Worm (Caenorhabditis elegans) whole organism, early embryonic: ENCODE data around the gene cht-5.

Experiments
- B0310.2 ChIP-seq: sonication (generic microtip); optimal IDR thresholded peaks from 2 replicates; lab custom pipeline; 2016; ENCODE audit warnings: mild to moderate bottlenecking, missing genetic modification characterization, missing compliant biosample characterization
- F13C5.2 ChIP-seq: sonication (generic microtip); optimal IDR thresholded peaks from 2 replicates; lab custom pipeline; 2017; ENCODE audit warnings: mild to moderate bottlenecking, missing genetic modification characterization, inconsistent platforms, missing compliant biosample characterization
- aly-1 ChIP-seq: sonication (generic microtip); optimal IDR thresholded peaks from 2 replicates; lab custom pipeline; 2016; ENCODE audit warnings: missing genetic modification characterization, missing compliant biosample characterization
- ama-1 ChIP-seq: fragments of 150-350 bp; optimal IDR thresholded peaks from 2 replicates; lab custom pipeline; 2014
- ceh-13 ChIP-seq: fragments of 200-800 bp; sonication (Bioruptor generic); optimal IDR thresholded peaks from 2 replicates; lab custom pipeline; 2018; ENCODE audit warnings: mild to moderate bottlenecking, missing genetic modification characterization, missing compliant biosample characterization
- ceh-36 ChIP-seq: sonication (generic microtip); optimal IDR thresholded peaks from 2 replicates; lab custom pipeline; 2016; ENCODE audit warnings: missing genetic modification characterization, inconsistent platforms, missing compliant biosample characterization
- ets-7 ChIP-seq: sonication (generic microtip); optimal IDR thresholded peaks from 2 replicates; lab custom pipeline; 2016; ENCODE audit warnings: missing genotype, missing genetic modification characterization, missing compliant biosample characterization
- flt-1 ChIP-seq: fragments of 200-800 bp; sonication (Bioruptor generic); IDR thresholded peaks from 2 replicates; pipeline ENCODE4 v1.3.6; 2022; ENCODE audit warnings: missing genetic modification characterization, missing compliant biosample characterization
- hmbx-1 ChIP-seq: sonication (generic microtip); optimal IDR thresholded peaks from 2 replicates; lab custom pipeline; 2016; ENCODE audit warnings: mild to moderate bottlenecking, missing genetic modification characterization, missing compliant biosample characterization
- hmg-4 ChIP-seq: fragments of 200-800 bp; sonication (Bioruptor generic); optimal IDR thresholded peaks from 2 replicates; lab custom pipeline; 2018; ENCODE audit warnings: mild to moderate bottlenecking, missing genetic modification characterization, missing compliant biosample characterization
- hnd-1 ChIP-seq: sonication (generic microtip); optimal IDR thresholded peaks from 2 replicates; lab custom pipeline; 2016; ENCODE audit warnings: missing genetic modification characterization, missing compliant biosample characterization
- pes-1 ChIP-seq: fragments of 200-800 bp; sonication (Bioruptor generic); IDR thresholded peaks from 2 replicates; pipeline ENCODE4 v1.3.6; 2022; ENCODE audit warnings: missing genetic modification reagents, missing genetic modification characterization, missing compliant biosample characterization
- scrt-1 ChIP-seq: fragments of 200-800 bp; sonication (Bioruptor generic); IDR thresholded peaks from 2 replicates; pipeline ENCODE4 v1.3.6; 2022; ENCODE audit warnings: missing genetic modification characterization, missing compliant biosample characterization
- sea-1 ChIP-seq: fragments of 200-800 bp; sonication (Bioruptor generic); conservative IDR thresholded peaks from 2 replicates; pipeline ENCODE4 v1.3.6; 2022; ENCODE audit warnings: missing genetic modification characterization, missing compliant biosample characterization
- tbx-11 ChIP-seq: fragments of 200-800 bp; sonication (Bioruptor generic); IDR thresholded peaks from 2 replicates; pipeline ENCODE4 v1.3.6; 2022; ENCODE audit warnings: missing genetic modification characterization, missing compliant biosample characterization
- tbx-37 ChIP-seq: fragments of 200-800 bp; sonication (Bioruptor generic); conservative IDR thresholded peaks from 2 replicates; pipeline ENCODE4 v1.3.6; 2022; ENCODE audit warnings: missing genetic modification reagents, missing genetic modification characterization, missing compliant biosample characterization
- tra-4 ChIP-seq: sonication (generic microtip); optimal IDR thresholded peaks from 2 replicates; lab custom pipeline; 2017; ENCODE audit warnings: missing genetic modification characterization, missing compliant biosample characterization

Gene cht-5

ce11 chrV:10080905-10081304 is 33.5 kb upstream of the cht-5 start:
- no peak for TF ChIP-seq sea-1
- no peak for TF ChIP-seq hmbx-1
- no peak for TF ChIP-seq ama-1
- TF ChIP-seq scrt-1 (GFP tag; lab: Robert Waterston, UW), result no peak
- no peak for TF ChIP-seq aly-1 (tag; lab: Kevin White, UChicago)
- TF ChIP-seq F13C5.2 (tag; lab: Kevin White, UChicago), result no peak

ce11 chrV:10081636-10082035 is 32.8 kb upstream of the cht-5 start, which contains the start of gene nhr-205:
Gene nhr-205 (minus strand): TSS chrV:10081776.
- TF ChIP-seq F13C5.2 (tag; lab: Kevin White, UChicago), result no peak
- TF ChIP-seq hmbx-1, result no peak
- no peak for TF ChIP-seq tbx-37 (GFP tag; lab: Robert Waterston, UW)
- TF ChIP-seq aly-1 (tag; lab: Kevin White, UChicago), result no peak
- TF ChIP-seq pes-1, result no peak

- TF ChIP-seq sea-1 (no peak), scrt-1 (GFP tag; lab: Robert Waterston, UW) (no peak), ceh-13 (no peak), hmbx-1 (no peak), F13C5.2 (tag; lab: Kevin White, UChicago) (no peak), hmg-4 (GFP tag; lab: Kevin White, UChicago) (no peak), ama-1 (no peak), ets-7 (no peak), tra-4 (tag; lab: Kevin White, UChicago) (no peak), B0310.2 (tag; lab: Kevin White, UChicago) (no peak), pes-1 (no peak), flt-1 (GFP tag; lab: Robert Waterston, UW) (no peak), tbx-37 (GFP tag; lab: Robert Waterston, UW) (no peak), hnd-1 (no peak), tbx-11 (GFP tag; lab: Robert Waterston, UW) (no peak)
These were observed 30.4 kb upstream of the cht-5 start, which contains the start of gene nhr-12 for ce11 chrV:10083999-10084468. Gene nhr-12 (minus strand): TSS chrV:10084049.

DNA sequence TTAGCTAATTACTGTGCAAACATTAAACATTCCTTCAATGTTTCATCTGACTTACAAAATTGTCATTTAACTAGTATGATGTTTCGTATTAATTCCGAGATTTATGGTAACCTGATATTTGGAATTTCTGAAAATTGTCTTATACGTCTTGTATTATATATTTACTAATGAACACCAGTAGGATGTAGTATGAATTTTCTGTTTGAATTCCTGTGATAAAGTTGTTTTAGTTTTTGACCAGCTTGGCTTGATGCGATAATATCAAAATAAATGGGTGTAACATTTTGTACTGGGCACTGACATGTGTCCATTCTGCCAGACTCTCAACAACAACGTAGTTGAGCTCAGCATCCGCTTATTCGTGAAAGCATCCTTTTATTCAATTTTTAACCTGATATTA is 29.6 kb upstream of the cht-5 start, which contains the start of gene R04B5.6:
Gene R04B5.6, plus strand, starts transcription at position 301 of the 400 bp plus-strand sequence.
- TF ChIP-seq ama-1 (no peak), scrt-1 (GFP tag; lab: Robert Waterston, UW) (no peak), aly-1 (tag; lab: Kevin White, UChicago) (no peak)

DNA sequence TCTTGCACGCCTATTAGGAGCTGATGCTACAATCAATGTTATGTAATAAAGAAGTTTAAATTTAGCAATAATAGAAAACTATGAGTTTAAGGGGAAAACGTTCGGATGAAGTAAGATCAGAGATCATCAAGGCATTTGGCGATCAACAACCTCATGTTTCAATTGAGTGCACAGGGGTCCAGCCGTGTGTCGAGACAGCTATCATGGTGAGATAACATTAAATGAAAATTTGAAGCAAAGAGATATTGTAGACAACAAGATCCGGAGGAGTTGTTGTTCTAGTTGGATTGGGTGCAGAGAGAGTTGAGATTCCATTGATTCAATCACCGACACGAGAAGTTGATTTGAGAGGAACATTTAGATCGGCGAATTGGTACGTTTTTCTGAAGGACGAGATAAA is 28.3 kb upstream of the cht-5 start:
- TF ChIP-seq flt-1 (GFP tag; lab: Robert Waterston, UW), result no peak
- TF ChIP-seq hmbx-1, result no peak
- TF ChIP-seq ama-1, result no peak
- TF ChIP-seq tbx-37 (GFP tag; lab: Robert Waterston, UW), result no peak

ce11 chrV:10087103-10087502 is 27.3 kb upstream of the cht-5 start, which contains the start of gene R04B5.5:
Gene R04B5.5 (plus strand): TSS chrV:10087480.
- TF ChIP-seq hmbx-1 (no peak), F13C5.2 (tag; lab: Kevin White, UChicago) (no peak), flt-1 (GFP tag; lab: Robert Waterston, UW) (no peak), ceh-13 (no peak), tbx-37 (GFP tag; lab: Robert Waterston, UW) (no peak), ceh-36 (tag; lab: Kevin White, UChicago) (no peak), tbx-11 (GFP tag; lab: Robert Waterston, UW) (no peak), hnd-1 (no peak), pes-1 (no peak)

DNA sequence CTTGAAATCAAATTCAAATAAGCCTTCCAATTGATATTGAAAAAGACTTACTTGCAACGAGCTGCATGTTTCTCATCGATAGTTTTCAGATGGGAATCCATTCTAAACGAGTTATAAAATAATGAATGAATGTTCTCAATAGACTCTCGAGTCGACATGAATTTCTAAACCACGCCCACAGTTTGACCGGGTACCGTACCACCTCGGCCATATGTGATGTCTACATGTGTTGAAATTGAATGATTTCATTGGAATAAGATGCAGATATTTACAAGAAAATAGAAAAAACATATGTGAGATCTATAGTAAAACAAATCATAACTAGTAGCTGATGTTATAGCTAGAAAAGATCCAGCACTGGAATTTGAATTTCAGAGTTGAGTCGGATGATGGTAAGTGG is 24.0 kb upstream of the cht-5 start, which contains the start of gene R04B5.7:
Gene R04B5.7, minus strand, starts transcription at position 101 of the 400 bp plus-strand sequence.
- TF ChIP-seq tra-4 (tag; lab: Kevin White, UChicago) (no peak), sea-1 (no peak), hmg-4 (GFP tag; lab: Kevin White, UChicago) (no peak), ceh-13 (no peak), ets-7 (no peak), hnd-1 (no peak), ceh-36 (tag; lab: Kevin White, UChicago) (no peak), B0310.2 (tag; lab: Kevin White, UChicago) (no peak), flt-1 (GFP tag; lab: Robert Waterston, UW) (no peak), tbx-37 (GFP tag; lab: Robert Waterston, UW) (no peak), F13C5.2 (tag; lab: Kevin White, UChicago) (no peak), aly-1 (tag; lab: Kevin White, UChicago) (no peak), hmbx-1 (no peak)

DNA sequence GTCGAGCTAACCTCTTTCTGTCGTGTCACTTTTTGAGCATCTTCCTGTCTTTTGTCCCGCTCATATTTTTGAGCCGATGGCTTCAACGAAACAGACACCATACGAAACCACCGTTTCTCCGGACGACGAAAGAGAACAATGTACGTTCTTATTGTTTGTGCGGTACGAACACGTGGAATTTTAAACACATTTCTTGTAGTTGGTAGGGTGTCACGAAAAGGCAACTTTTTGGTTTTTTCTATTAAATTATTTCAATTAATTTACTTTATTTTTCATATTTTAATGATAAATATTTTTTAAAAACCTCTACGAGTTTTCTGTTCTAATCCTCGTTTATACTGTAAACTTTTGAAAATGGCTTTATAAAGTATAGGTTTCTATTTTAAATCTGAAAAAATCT is 23.3 kb upstream of the cht-5 start, which contains the start of gene R04B5.11:
Gene R04B5.11, minus strand, starts transcription at position 101 of the 400 bp plus-strand sequence.
- TF ChIP-seq hmbx-1, result no peak
- TF ChIP-seq hnd-1, result no peak
- no peak for TF ChIP-seq ets-7

DNA sequence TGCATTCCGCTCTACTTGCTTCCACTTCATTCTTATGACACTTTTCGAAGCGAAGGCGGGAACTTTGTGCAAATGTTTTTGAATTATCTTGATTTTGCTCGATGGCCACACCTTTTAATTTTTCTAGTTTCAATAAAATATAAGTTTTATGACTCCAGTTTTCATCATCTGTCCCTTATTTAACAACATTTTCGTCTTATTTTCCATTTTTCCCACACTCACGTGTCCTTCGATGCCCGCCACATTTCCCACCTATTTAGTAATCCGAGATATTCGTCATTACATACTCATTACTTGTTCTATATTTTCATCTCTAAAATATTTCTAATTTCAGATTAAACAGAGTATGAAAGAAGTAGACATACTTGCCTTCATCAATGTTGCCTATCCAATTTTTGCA is 20.1 kb upstream of the cht-5 start, which contains the start of gene srd-49:
Gene srd-49, plus strand, starts transcription at position 301 of the 400 bp plus-strand sequence.
- TF ChIP-seq hmbx-1 (no peak), B0310.2 (tag; lab: Kevin White, UChicago) (no peak), ets-7 (no peak), tbx-37 (GFP tag; lab: Robert Waterston, UW) (no peak), pes-1 (no peak), hnd-1 (no peak), scrt-1 (GFP tag; lab: Robert Waterston, UW) (no peak), tra-4 (tag; lab: Kevin White, UChicago) (no peak), ama-1 (no peak), aly-1 (tag; lab: Kevin White, UChicago) (no peak), flt-1 (GFP tag; lab: Robert Waterston, UW) (no peak), F13C5.2 (tag; lab: Kevin White, UChicago) (no peak), tbx-11 (GFP tag; lab: Robert Waterston, UW) (no peak), ceh-13 (no peak), sea-1 (no peak), ceh-36 (tag; lab: Kevin White, UChicago) (no peak), hmg-4 (GFP tag; lab: Kevin White, UChicago) (no peak)
